Fruit fly (Drosophila melanogaster): ENCODE data around the gene Nepl19.
A peak's percentile ranks its signal among the peaks of the same experiment; 100 is the strongest.

Nepl19 gene

dm6 chr3R:28844611-28845376 lies 35.1 kb downstream of the Nepl19 start, which contains the start of the genes Apc and spg (continued):
- TF ChIP-seq Nf-YB (GFP tag; optimal IDR thresholded peaks at IDR 0.05): no peak
- TF ChIP-seq CG6813 (GFP tag; optimal IDR thresholded peaks at IDR 0.05): peak; percentile 61
- peak; percentile 75; the same call in 2 of the 3 replicates for TF ChIP-seq sr (GFP tag; IDR thresholded peaks at IDR 0.05)
- peak; percentile 20 for TF ChIP-seq eyg (GFP tag; optimal IDR thresholded peaks at IDR 0.05)
- TF ChIP-seq Spps (tag; optimal IDR thresholded peaks at IDR 0.05): no peak
- TF ChIP-seq sens-2 (GFP tag; IDR thresholded peaks at IDR 0.05): no peak
- peak; percentile 93 for TF ChIP-seq CG11560 (tag; IDR thresholded peaks at IDR 0.05)
- TF ChIP-seq HmgZ (tag; optimal IDR thresholded peaks at IDR 0.05): peak; percentile 38
- peak; percentile 37 for TF ChIP-seq Side (GFP tag; optimal IDR thresholded peaks at IDR 0.05)
- no peak for TF ChIP-seq CG5245 (GFP tag; optimal IDR thresholded peaks at IDR 0.05)
- TF ChIP-seq CG14050 (GFP tag; IDR thresholded peaks at IDR 0.05): peak; percentile 44; the same call in 2 of the 3 replicates
- TF ChIP-seq repo (GFP tag; optimal IDR thresholded peaks at IDR 0.05): no peak
- TF ChIP-seq unpg (GFP tag; optimal IDR thresholded peaks at IDR 0.05): peak; percentile 45
- peak; percentile 30 for TF ChIP-seq Usf (GFP tag; optimal IDR thresholded peaks at IDR 0.05)
- TF ChIP-seq seq (GFP tag; IDR thresholded peaks at IDR 0.05): 0 out of 2 replicates have a peak, but pooled peaks have one; percentile 40
- no peak for TF ChIP-seq CG7928 (GFP tag; optimal IDR thresholded peaks at IDR 0.05)
- peak; percentile 71 for TF ChIP-seq nmo (GFP tag; optimal IDR thresholded peaks at IDR 0.05)
- no peak; the same call in 2 of the 3 replicates for TF ChIP-seq Mrtf (GFP tag; IDR thresholded peaks at IDR 0.05)
- peak; percentile 37 for TF ChIP-seq CG15269 (tag; optimal IDR thresholded peaks at IDR 0.05)
- TF ChIP-seq HLH4C (GFP tag; IDR thresholded peaks at IDR 0.05; ENCODE audit: partially characterized antibody): peak; percentile 72
- TF ChIP-seq grn (GFP tag; optimal IDR thresholded peaks at IDR 0.05): peak; percentile 32
- no peak for TF ChIP-seq lov (optimal IDR thresholded peaks at IDR 0.05)
- 0 out of 3 replicates have a peak, but pooled peaks have one; percentile 25 for TF ChIP-seq lov (GFP tag; IDR thresholded peaks at IDR 0.05)
- TF ChIP-seq Neu2 (GFP tag; optimal IDR thresholded peaks at IDR 0.05; ENCODE audit: borderline replicate concordance): no peak
- TF ChIP-seq esg (GFP tag; conservative IDR thresholded peaks at IDR 0.05): no peak
- peak; percentile 70 for TF ChIP-seq YL-1 (GFP tag; optimal IDR thresholded peaks at IDR 0.05)
- TF ChIP-seq ftz-f1 (GFP tag; optimal IDR thresholded peaks at IDR 0.05): no peak
- TF ChIP-seq D (optimal IDR thresholded peaks at IDR 0.05): no peak
- TF ChIP-seq D (GFP tag; optimal IDR thresholded peaks at IDR 0.05): no peak
- TF ChIP-seq B-H1 (GFP tag; IDR thresholded peaks at IDR 0.05): no peak; the same call in 2 of the 3 replicates
- 0 out of 2 replicates have a peak, but pooled peaks have one; percentile 32 for TF ChIP-seq Adf1 (GFP tag; IDR thresholded peaks at IDR 0.05)
- peak; percentile 87 for TF ChIP-seq Scr (GFP tag; IDR thresholded peaks at IDR 0.05; ENCODE audit: partially characterized antibody)
- no peak for TF ChIP-seq CTCF (GFP tag; optimal IDR thresholded peaks at IDR 0.05)
- peak; percentile 50; the same call in 2 of the 3 replicates for TF ChIP-seq CG11695 (GFP tag; IDR thresholded peaks at IDR 0.05)
- no peak for TF ChIP-seq pum (GFP tag; optimal IDR thresholded peaks at IDR 0.05)
- TF ChIP-seq CG13894 (tag; optimal IDR thresholded peaks at IDR 0.05): peak; percentile 33
- TF ChIP-seq CHES-1-like (GFP tag; optimal IDR thresholded peaks at IDR 0.05): peak; percentile 47
- TF ChIP-seq Bdp1 (GFP tag; optimal IDR thresholded peaks at IDR 0.05): peak; percentile 31
- no peak for TF ChIP-seq sim (GFP tag; IDR thresholded peaks at IDR 0.05)
- no peak; the same call in 1 of the 2 replicates for TF ChIP-seq GATAe (GFP tag; conservative IDR thresholded peaks at IDR 0.05)
- TF ChIP-seq Stat92E (GFP tag; optimal IDR thresholded peaks at IDR 0.05): peak in 1 of 3 experiments; percentile 65
- TF ChIP-seq CG15073 (GFP tag; optimal IDR thresholded peaks at IDR 0.05): no peak
- no peak for TF ChIP-seq disco-r (GFP tag; optimal IDR thresholded peaks at IDR 0.05)
- peak; percentile 72 for TF ChIP-seq ATbp (GFP tag; optimal IDR thresholded peaks at IDR 0.05)
- TF ChIP-seq Sox100B (GFP tag; optimal IDR thresholded peaks at IDR 0.05): no peak
- TF ChIP-seq B-H2 (GFP tag; optimal IDR thresholded peaks at IDR 0.05): peak; percentile 16
- TF ChIP-seq Fer2 (tag; optimal IDR thresholded peaks at IDR 0.05): no peak
- peak; percentile 1 for TF ChIP-seq CG16815 (GFP tag; optimal IDR thresholded peaks at IDR 0.05)
- no peak for TF ChIP-seq CG30431 (GFP tag; optimal IDR thresholded peaks at IDR 0.05)
- peak; percentile 10 for TF ChIP-seq CG16863 (GFP tag; optimal IDR thresholded peaks at IDR 0.05)

Measured in whole organism, embryonic.